Fruit fly (Drosophila melanogaster) whole organism, adult: ENCODE data around the gene CG14960.

Experiments
- CG11617 ChIP-seq: fragments of 200-800 bp; sonication (Bioruptor generic); optimal IDR thresholded peaks from 2 replicates; lab custom pipeline; 2017; ENCODE audit warnings: mild to moderate bottlenecking, missing biosample characterization, missing genetic modification reagents, missing genetic modification characterization
- CG12768 ChIP-seq: fragments of 200-800 bp; sonication (Bioruptor generic); optimal IDR thresholded peaks from 2 replicates; lab custom pipeline; 2017; ENCODE audit warnings: missing biosample characterization, missing genetic modification characterization, mild to moderate bottlenecking, moderate library complexity, missing genetic modification reagents
- CG14711 ChIP-seq: fragments of 200-800 bp; sonication (Bioruptor generic); optimal IDR thresholded peaks from 2 replicates; lab custom pipeline; 2018; ENCODE audit warnings: missing biosample characterization, mild to moderate bottlenecking, missing genetic modification characterization, moderate library complexity
- CG1620 ChIP-seq: fragments of 200-800 bp; sonication (Bioruptor generic); optimal IDR thresholded peaks from 2 replicates; lab custom pipeline; 2016; ENCODE audit warnings: missing biosample characterization, missing genetic modification characterization
- CG33017 ChIP-seq: fragments of 200-800 bp; sonication (Bioruptor generic); optimal IDR thresholded peaks from 2 replicates; lab custom pipeline; 2018; ENCODE audit warnings: missing biosample characterization, mild to moderate bottlenecking, missing genetic modification characterization, moderate library complexity
- CG5204 ChIP-seq: fragments of 200-800 bp; sonication (Bioruptor generic); optimal IDR thresholded peaks from 2 replicates; lab custom pipeline; 2016; ENCODE audit warnings: missing biosample characterization, missing genetic modification characterization
- CG7045 ChIP-seq: fragments of 200-800 bp; sonication (Bioruptor generic); optimal IDR thresholded peaks from 2 replicates; lab custom pipeline; 2017; ENCODE audit warnings: missing biosample characterization, mild to moderate bottlenecking, missing genetic modification characterization
- CG7101 ChIP-seq: fragments of 200-800 bp; sonication (Bioruptor generic); optimal IDR thresholded peaks from 2 replicates; lab custom pipeline; 2018; ENCODE audit warnings: missing biosample characterization, mild to moderate bottlenecking, missing genetic modification characterization, moderate library complexity
- Clk ChIP-seq: fragments of 200-800 bp; sonication (Bioruptor generic); optimal IDR thresholded peaks from 2 replicates; lab custom pipeline; 2017; ENCODE audit warnings: missing biosample characterization, missing genetic modification characterization
- Crg-1 ChIP-seq: fragments of 200-800 bp; sonication (Bioruptor generic); optimal IDR thresholded peaks from 2 replicates; lab custom pipeline; 2016; ENCODE audit warnings: missing biosample characterization, missing genetic modification characterization
- Hr96 ChIP-seq: fragments of 200-800 bp; sonication (Bioruptor generic); optimal IDR thresholded peaks from 2 replicates; lab custom pipeline; 2016; ENCODE audit warnings: missing biosample characterization, missing genetic modification characterization
- Mnt ChIP-seq: fragments of 200-800 bp; sonication (Bioruptor generic); optimal IDR thresholded peaks from 2 replicates; lab custom pipeline; 2016; ENCODE audit warnings: missing biosample characterization, mild to moderate bottlenecking, missing genetic modification characterization
- bab1 ChIP-seq: fragments of 200-800 bp; sonication (Bioruptor generic); optimal IDR thresholded peaks from 3 replicates; lab custom pipeline; 2019; ENCODE audit warnings: missing biosample characterization, mild to moderate bottlenecking, missing genetic modification characterization, moderate library complexity
- cic ChIP-seq: fragments of 200-800 bp; sonication (Bioruptor generic); optimal IDR thresholded peaks from 2 replicates; lab custom pipeline; 2017; ENCODE audit warnings: missing biosample characterization, mild to moderate bottlenecking, missing genetic modification characterization, moderate library complexity
- cnc ChIP-seq, 2 experiments: fragments of >200 bp; optimal IDR thresholded peaks; 2 replicates each; lab custom pipeline; 2017
- kay ChIP-seq: fragments of 200-800 bp; sonication (Bioruptor generic); peaks from one replicate; lab custom pipeline; 2016; ENCODE audit warnings: missing biosample characterization, missing genetic modification characterization, borderline replicate concordance
- ovo ChIP-seq: fragments of 200-800 bp; sonication (Bioruptor generic); optimal IDR thresholded peaks from 2 replicates; lab custom pipeline; 2016; ENCODE audit warnings: missing biosample characterization, missing genetic modification characterization
- pad ChIP-seq: fragments of 200-800 bp; sonication (Bioruptor generic); optimal IDR thresholded peaks from 3 replicates; lab custom pipeline; 2017; ENCODE audit warnings: missing biosample characterization, missing genetic modification characterization, mild to moderate bottlenecking, moderate library complexity, missing genetic modification reagents
- tj ChIP-seq: fragments of 200-800 bp; sonication (Bioruptor generic); optimal IDR thresholded peaks from 3 replicates; lab custom pipeline; 2017; ENCODE audit warnings: missing biosample characterization, mild to moderate bottlenecking, missing genetic modification characterization, moderate library complexity
- toe ChIP-seq: fragments of 200-800 bp; sonication (Bioruptor generic); optimal IDR thresholded peaks from 2 replicates; lab custom pipeline; 2016; ENCODE audit warnings: missing biosample characterization, missing genetic modification characterization

Gene CG14960

DNA sequence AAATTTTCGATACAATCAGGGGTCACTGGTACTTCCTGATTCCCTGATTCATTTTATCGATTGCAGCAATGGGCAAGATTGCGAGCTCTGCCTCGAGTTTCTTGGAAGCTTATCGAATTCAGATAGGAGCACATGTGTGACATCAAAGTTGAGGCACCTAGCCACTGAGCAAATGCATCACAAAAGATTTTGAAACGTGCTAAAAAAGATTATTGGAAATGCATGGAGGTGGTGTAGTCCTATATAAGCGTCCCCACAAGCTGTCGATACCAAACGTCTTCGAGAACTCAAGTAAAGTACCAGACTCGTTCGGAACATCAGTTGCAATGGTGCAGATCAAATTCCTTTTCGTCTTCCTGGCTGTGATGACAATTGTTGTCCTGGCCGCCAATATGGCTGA is 43.2 kb downstream of the CG14960 start, which contains the start of gene Drsl2:
Drsl2 (plus strand) TSS at position 301 of the 400 bp plus-strand sequence.
- no peak for TF ChIP-seq Hr96
- TF ChIP-seq tj (GFP tag; lab: Kevin White, UChicago): no peak
- no peak for TF ChIP-seq ovo (GFP tag; lab: Kevin White, UChicago)

DNA sequence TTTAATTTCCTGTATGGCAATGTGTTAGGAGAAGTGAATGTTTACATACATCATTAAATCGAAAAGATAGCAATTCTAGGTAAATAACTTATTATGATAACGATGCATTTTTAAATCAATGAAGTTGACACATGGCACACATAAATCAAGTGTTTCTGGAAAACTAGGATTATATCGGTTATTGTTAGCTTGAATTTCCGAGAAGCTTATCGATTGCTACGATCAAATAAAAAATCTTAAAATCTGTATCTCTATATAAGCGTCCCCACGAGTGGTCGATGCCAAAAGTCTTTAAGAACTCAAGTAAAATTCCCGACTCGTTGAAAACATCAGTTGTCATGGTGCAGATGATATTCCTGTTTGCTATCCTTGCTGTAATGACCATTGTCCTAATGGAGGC is 43.9 kb downstream of the CG14960 start, which contains the start of gene Drsl3:
Drsl3 (plus strand) TSS at position 301 of the 400 bp plus-strand sequence.
- TF ChIP-seq bab1 (GFP tag; lab: Kevin White, UChicago) (no peak), CG14711 (tag; lab: Kevin White, UChicago) (no peak), kay (GFP tag; lab: Kevin White, UChicago) (no peak)

- TF ChIP-seq bab1 (GFP tag; lab: Kevin White, UChicago): peak; percentile 22
- no peak for TF ChIP-seq cic (GFP tag; lab: Kevin White, UChicago)
Measured at dm6 chr3L:3315288-3315687, 44.5 kb downstream of the CG14960 start, which contains the start of gene Drsl4. Drsl4 (plus strand) TSS chr3L:3315620.

dm6 chr3L:3316441-3316840 is 45.6 kb downstream of the CG14960 start, which contains the start of gene Drsl5:
Drsl5 (plus strand) TSS chr3L:3316781.
- TF ChIP-seq CG7045 (GFP tag; lab: Kevin White, UChicago) (no peak), tj (GFP tag; lab: Kevin White, UChicago) (no peak), cnc (optimal IDR thresholded peaks at IDR 0.05; lab: Kevin White, UChicago) (no peak), CG5204 (GFP tag; lab: Kevin White, UChicago) (no peak), CG12768 (no peak), kay (GFP tag; lab: Kevin White, UChicago) (no peak), Clk (GFP tag; lab: Kevin White, UChicago) (no peak), CG33017 (tag; lab: Kevin White, UChicago) (no peak)

DNA sequence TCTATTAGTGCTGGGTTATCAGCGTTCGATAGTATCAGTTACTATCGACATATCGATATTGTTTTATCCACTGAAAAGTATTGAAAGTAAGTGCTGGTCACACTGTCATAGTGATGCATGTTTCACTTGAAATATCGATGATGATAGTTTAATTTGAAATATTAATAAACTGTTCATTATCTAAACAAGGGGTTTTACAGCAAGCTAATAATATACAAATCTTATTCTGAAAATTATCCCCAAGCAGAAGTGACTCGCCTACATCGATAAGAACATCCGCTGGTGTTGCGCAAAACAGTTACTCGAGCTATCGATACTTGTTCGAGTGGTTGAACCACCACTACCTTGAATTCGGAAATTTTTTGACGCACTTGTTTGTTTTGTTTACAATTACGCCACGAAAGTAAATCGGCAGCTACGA is 48.4 kb downstream of the CG14960 start, which contains the start of the genes PIG-C, CG12016 and Dpm2:
PIG-C (minus strand) TSS at position 10 of the 421 bp plus-strand sequence.
CG12016 (plus strand) TSS at position 333 of the 421 bp plus-strand sequence.
Dpm2 (plus strand) TSS at position 333 of the 421 bp plus-strand sequence.
- peak; percentile 65 for TF ChIP-seq Crg-1 (GFP tag; lab: Kevin White, UChicago)
- TF ChIP-seq CG12768: peak; percentile 40
- TF ChIP-seq cnc (optimal IDR thresholded peaks at IDR 0.05; lab: Kevin White, UChicago): no peak
- TF ChIP-seq CG1620: peak; percentile 81
- TF ChIP-seq CG5204 (GFP tag; lab: Kevin White, UChicago): no peak
- TF ChIP-seq Mnt (GFP tag; lab: Kevin White, UChicago): peak; percentile 76
- TF ChIP-seq CG14711 (tag; lab: Kevin White, UChicago): peak; percentile 53
- peak; percentile 49 for TF ChIP-seq ovo (GFP tag; lab: Kevin White, UChicago)
- peak; percentile 75 for TF ChIP-seq bab1 (GFP tag; lab: Kevin White, UChicago)
- peak; percentile 75 for TF ChIP-seq CG7101
- TF ChIP-seq toe (GFP tag; lab: Kevin White, UChicago): peak; percentile 92
- peak; percentile 54 for TF ChIP-seq pad (GFP tag; lab: Kevin White, UChicago)
- TF ChIP-seq Hr96: peak; percentile 85
- peak; percentile 59 for TF ChIP-seq CG11617
- TF ChIP-seq tj (GFP tag; lab: Kevin White, UChicago): peak; percentile 40
- TF ChIP-seq cic (GFP tag; lab: Kevin White, UChicago): no peak
- peak; percentile 44 for TF ChIP-seq Clk (GFP tag; lab: Kevin White, UChicago)
- peak; percentile 54 for TF ChIP-seq CG7045 (GFP tag; lab: Kevin White, UChicago)
- TF ChIP-seq CG33017 (tag; lab: Kevin White, UChicago): peak; percentile 66
- TF ChIP-seq kay (GFP tag; lab: Kevin White, UChicago): no peak

DNA sequence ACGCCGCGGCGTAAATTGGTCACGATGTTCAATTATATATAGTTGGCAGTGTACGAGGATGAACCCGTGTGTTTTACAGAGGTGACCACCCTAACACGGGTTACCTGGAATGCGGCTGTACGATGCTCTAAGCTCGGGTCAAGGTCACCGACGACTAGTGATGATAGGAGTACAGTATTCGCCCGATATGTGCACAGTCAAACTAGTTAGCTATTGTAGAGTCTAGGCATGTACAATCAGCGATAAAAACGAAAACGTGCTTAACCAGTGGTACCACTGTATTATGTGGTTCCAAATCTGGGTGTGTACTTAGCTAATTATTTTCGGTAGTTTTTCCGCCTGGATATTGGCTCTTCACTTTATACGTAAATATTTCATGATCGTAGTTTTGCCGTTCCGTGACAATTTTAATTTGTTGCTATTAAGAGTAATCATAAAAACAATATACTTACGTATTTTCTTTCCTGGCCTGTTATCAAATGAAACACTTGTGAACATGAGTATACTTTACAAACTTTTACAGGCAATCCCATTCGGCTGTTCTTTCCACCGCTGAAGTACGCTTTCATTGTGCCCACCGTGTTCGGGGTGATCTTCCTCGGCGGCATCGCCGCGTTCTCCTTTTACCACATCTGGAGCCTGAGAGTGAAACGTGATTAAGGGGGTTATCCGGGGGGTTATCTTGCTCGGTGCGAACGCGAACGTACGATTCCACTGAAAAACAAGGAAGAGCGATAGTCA is 49.3 kb downstream of the CG14960 start:
- TF ChIP-seq Clk (GFP tag; lab: Kevin White, UChicago): peak; percentile 35
- peak; percentile 75 for TF ChIP-seq cic (GFP tag; lab: Kevin White, UChicago)
- TF ChIP-seq cnc (optimal IDR thresholded peaks at IDR 0.05; lab: Kevin White, UChicago): peak in 1 of 2 experiments; percentile 4
- no peak for TF ChIP-seq pad (GFP tag; lab: Kevin White, UChicago)
- TF ChIP-seq Hr96: peak; percentile 5
- no peak for TF ChIP-seq CG5204 (GFP tag; lab: Kevin White, UChicago)
- TF ChIP-seq ovo (GFP tag; lab: Kevin White, UChicago): no peak
- peak; percentile 55 for TF ChIP-seq CG7101
- no peak for TF ChIP-seq CG14711 (tag; lab: Kevin White, UChicago)
- TF ChIP-seq CG7045 (GFP tag; lab: Kevin White, UChicago): no peak
- peak; percentile 5 for TF ChIP-seq Crg-1 (GFP tag; lab: Kevin White, UChicago)
- TF ChIP-seq CG33017 (tag; lab: Kevin White, UChicago): peak; percentile 48
- TF ChIP-seq tj (GFP tag; lab: Kevin White, UChicago): no peak
- no peak for TF ChIP-seq CG1620
- no peak for TF ChIP-seq kay (GFP tag; lab: Kevin White, UChicago)
- TF ChIP-seq CG11617: no peak
- peak; percentile 34 for TF ChIP-seq CG12768
- peak; percentile 37 for TF ChIP-seq bab1 (GFP tag; lab: Kevin White, UChicago)
- TF ChIP-seq Mnt (GFP tag; lab: Kevin White, UChicago): no peak
- peak; percentile 0 for TF ChIP-seq toe (GFP tag; lab: Kevin White, UChicago)
